Worm (Caenorhabditis elegans): ENCODE measurements around the gene C47E8.3.

C47E8.3 gene

ce11 chrV:14696604-14697307 is 16.6 kb downstream of the C47E8.3 start, which contains the start of gene unc-112 (continued):
- TF ChIP-seq madf-2 (tag; optimal IDR thresholded peaks at IDR 0.05) (no peak), unc-42 (tag; optimal IDR thresholded peaks at IDR 0.05) (peak; percentile 58), unc-3 (GFP tag; conservative IDR thresholded peaks at IDR 0.05) (no peak), unc-3 (tag; optimal IDR thresholded peaks at IDR 0.05) (no peak), elt-4 (tag; optimal IDR thresholded peaks at IDR 0.05) (no peak), ceh-14 (tag; optimal IDR thresholded peaks at IDR 0.05) (peak; percentile 51), ceh-2 (tag; optimal IDR thresholded peaks at IDR 0.05) (peak; percentile 68), fkh-6 (tag; optimal IDR thresholded peaks at IDR 0.05) (peak; percentile 58), hlh-13 (GFP tag; optimal IDR thresholded peaks at IDR 0.05) (no peak), K02D7.2 (tag; optimal IDR thresholded peaks at IDR 0.05) (no peak), mec-3 (tag; optimal IDR thresholded peaks at IDR 0.05; ENCODE audit: borderline replicate concordance) (no peak), che-1 (tag; optimal IDR thresholded peaks at IDR 0.05) (peak; percentile 32), dve-1 (tag; optimal IDR thresholded peaks at IDR 0.05) (no peak), unc-86 (tag; optimal IDR thresholded peaks at IDR 0.05) (peak; percentile 9), ceh-34 (tag; optimal IDR thresholded peaks at IDR 0.05) (peak; percentile 93), ceh-19 (GFP tag; optimal IDR thresholded peaks at IDR 0.05) (peak; percentile 67), pax-1 (tag; optimal IDR thresholded peaks at IDR 0.05) (peak; percentile 22), syd-9 (tag; optimal IDR thresholded peaks at IDR 0.05) (peak; percentile 80), ets-4 (tag; optimal IDR thresholded peaks at IDR 0.05) (peak; percentile 53), K09A11.1 (tag; optimal IDR thresholded peaks at IDR 0.05; ENCODE audit: insufficient read depth) (peak; percentile 27), ttx-3 (tag; optimal IDR thresholded peaks at IDR 0.05) (no peak), ceh-48 (tag; optimal IDR thresholded peaks at IDR 0.05) (peak; percentile 3), rnt-1 (tag; optimal IDR thresholded peaks at IDR 0.05) (peak; percentile 93), ceh-31 (tag; optimal IDR thresholded peaks at IDR 0.05) (peak; percentile 91), dmd-4 (tag; optimal IDR thresholded peaks at IDR 0.05; ENCODE audit: borderline replicate concordance) (peak; percentile 32), tbx-7 (tag; optimal IDR thresholded peaks at IDR 0.05) (no peak), fkh-10 (GFP tag; optimal IDR thresholded peaks at IDR 0.05) (no peak), tbx-2 (tag; optimal IDR thresholded peaks at IDR 0.05) (peak; percentile 93), hlh-6 (tag; optimal IDR thresholded peaks at IDR 0.05) (no peak), F13H6.1 (tag; optimal IDR thresholded peaks at IDR 0.05) (peak; percentile 79), Y22D7AL.16 (tag; optimal IDR thresholded peaks at IDR 0.05) (no peak), ceh-30 (tag; optimal IDR thresholded peaks at IDR 0.05) (peak; percentile 81), zip-5 (tag; optimal IDR thresholded peaks at IDR 0.05) (no peak)

- TF ChIP-seq ceh-31 (tag; optimal IDR thresholded peaks at IDR 0.05) = no peak
- TF ChIP-seq lin-11 (tag; optimal IDR thresholded peaks at IDR 0.05) = no peak
Observed at ce11 chrV:14698005-14698404, 17.9 kb downstream of the C47E8.3 start.

DNA sequence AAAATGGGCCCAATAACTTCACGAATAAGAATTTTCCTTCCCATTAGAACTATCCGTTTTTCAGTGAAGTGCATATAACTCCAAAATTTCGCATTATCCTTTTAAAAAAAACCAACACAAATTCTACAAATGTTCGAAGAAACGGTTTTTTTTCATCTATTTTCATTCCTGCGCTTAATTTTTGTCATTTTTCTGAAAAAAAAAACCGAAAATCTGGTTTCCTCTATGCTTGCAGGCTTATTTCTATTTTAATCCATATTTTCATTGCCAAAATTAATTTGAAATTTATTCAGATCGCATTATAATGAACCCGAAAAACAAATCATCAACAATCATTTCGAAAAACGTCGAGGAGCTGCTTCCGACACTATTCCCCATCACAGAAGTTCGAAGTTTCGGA is 18.6 kb downstream of the C47E8.3 start, which contains the start of gene set-5:
Gene set-5, plus strand, starts transcription at position 301 of the 400 bp plus-strand sequence.
- TF ChIP-seq ceh-19 (GFP tag; optimal IDR thresholded peaks at IDR 0.05) (no peak), unc-55 (GFP tag; optimal IDR thresholded peaks at IDR 0.05) (no peak), ztf-16 (tag; optimal IDR thresholded peaks at IDR 0.05) (no peak), odd-2 (tag; optimal IDR thresholded peaks at IDR 0.05) (no peak), elt-2 (tag; optimal IDR thresholded peaks at IDR 0.05) (no peak), syd-9 (tag; optimal IDR thresholded peaks at IDR 0.05) (no peak), pqm-1 (tag; optimal IDR thresholded peaks at IDR 0.05) (no peak)
